Worm (Caenorhabditis elegans): ENCODE results near the gene bir-2.

Gene bir-2

DNA sequence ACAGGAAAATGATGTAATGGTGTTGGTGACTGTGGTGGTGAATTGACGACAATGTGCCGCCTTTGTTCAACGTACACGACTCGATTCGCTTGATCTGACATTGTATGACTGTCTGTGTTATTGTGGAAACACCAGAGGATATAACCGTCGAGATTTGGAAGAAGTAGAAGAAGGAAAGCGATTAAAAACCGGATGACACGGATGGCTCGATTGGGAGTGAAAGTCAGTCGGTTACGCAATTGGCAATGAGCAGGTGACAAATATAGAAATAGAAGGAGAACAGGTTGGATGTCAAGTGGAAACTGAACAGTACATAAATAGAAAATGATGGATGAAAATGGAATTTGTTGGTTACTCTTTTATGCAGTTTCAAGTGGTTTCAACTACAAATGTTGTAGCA lies 32.2 kb downstream of the bir-2 start, which contains the start of gene rdy-2:
TSS of gene rdy-2 (minus strand) at position 101 of the 400 bp plus-strand sequence.
- no peak for TF ChIP-seq F10E7.11 (tag; optimal IDR thresholded peaks at IDR 0.05)
- no peak for TF ChIP-seq snpc-3.4 (tag; optimal IDR thresholded peaks at IDR 0.05)
- TF ChIP-seq K12H6.12 (tag; optimal IDR thresholded peaks at IDR 0.05): no peak
- TF ChIP-seq chd-7 (tag; optimal IDR thresholded peaks at IDR 0.05): no peak
- no peak for TF ChIP-seq nhr-90 (tag; optimal IDR thresholded peaks at IDR 0.05)

DNA sequence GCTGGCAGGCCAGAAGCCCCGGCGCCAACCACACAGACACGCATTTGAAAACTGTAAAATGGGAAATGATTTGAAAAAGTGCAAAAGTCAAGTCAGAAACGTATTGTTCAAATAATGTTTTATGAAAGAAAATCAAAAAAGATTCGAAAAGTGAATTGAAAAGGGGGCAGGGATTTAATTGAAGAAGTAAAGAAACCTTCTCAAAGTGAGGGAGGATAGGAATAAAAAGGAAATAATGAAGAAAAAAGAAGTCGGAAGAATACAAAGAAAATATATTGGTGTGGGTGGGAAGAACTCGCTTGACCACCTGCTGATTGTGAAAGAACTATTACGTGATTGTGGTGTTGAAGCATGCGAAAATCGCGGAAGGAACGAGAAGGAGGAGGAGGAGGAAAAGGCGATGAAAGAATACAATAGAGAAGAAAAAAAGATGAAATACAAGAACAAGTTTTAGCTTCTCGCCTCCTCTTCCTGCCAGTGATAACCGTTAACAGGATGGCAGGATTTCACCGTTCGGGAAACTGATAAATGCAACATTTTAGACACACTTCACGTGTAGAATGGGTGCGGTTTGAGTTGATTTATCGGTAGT lies 38.1 kb downstream of the bir-2 start, which contains the start of gene fmo-4:
TSS of gene fmo-4 (minus strand) at position 51 of the 592 bp plus-strand sequence.
- no peak for TF ChIP-seq ekl-4 (GFP tag; IDR thresholded peaks at IDR 0.05)
- TF ChIP-seq hmg-20 (GFP tag; IDR thresholded peaks at IDR 0.05): no peak
- no peak for TF ChIP-seq lin-40 (tag; optimal IDR thresholded peaks at IDR 0.05)
- no peak for TF ChIP-seq ceh-100 (GFP tag; IDR thresholded peaks at IDR 0.05)

DNA sequence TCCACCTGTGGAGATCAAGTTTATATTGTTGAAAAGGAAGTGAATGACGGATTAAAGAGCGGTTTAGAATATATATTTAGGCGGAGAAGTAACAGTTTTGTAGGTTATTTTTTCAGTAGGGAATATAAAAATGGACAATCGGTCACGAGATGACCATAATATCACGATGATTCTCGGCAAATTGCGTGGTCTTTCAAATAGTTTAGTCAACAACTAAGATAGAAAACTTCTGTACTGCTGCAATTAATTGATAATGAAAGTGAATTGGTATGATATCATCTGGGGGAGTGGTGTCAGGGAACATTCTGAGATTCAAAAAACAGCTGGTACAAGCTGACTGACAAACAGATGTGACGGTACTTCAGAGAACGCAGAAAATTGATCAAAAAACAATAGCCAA lies 39.8 kb downstream of the bir-2 start:
- TF ChIP-seq F22D6.2 (tag; optimal IDR thresholded peaks at IDR 0.05): no peak
- TF ChIP-seq somi-1 (GFP tag; optimal IDR thresholded peaks at IDR 0.05): peak; percentile 30

DNA sequence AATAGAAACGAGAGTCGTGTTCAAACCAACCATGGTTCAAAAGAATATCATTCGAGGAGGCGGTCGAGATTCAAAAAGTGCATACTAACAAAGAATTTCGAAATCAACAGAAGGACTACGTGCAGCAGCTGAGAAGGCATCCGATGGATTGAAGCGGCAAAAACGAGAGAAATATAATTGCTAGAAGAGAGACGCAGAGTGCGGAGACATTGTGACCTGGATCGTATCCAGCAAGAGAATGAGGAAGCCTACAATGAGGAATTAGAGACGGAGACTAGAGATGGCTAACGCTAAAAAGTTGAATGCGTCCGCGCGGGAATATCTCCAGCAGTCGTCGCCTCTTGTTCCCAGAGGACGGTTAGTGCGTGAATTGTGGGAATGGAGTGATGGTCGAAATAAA lies 41.2 kb downstream of the bir-2 start:
- TF ChIP-seq ceh-27 (GFP tag; optimal IDR thresholded peaks at IDR 0.05): no peak
- TF ChIP-seq hmg-1.2 (GFP tag; IDR thresholded peaks at IDR 0.05): peak; percentile 63

DNA sequence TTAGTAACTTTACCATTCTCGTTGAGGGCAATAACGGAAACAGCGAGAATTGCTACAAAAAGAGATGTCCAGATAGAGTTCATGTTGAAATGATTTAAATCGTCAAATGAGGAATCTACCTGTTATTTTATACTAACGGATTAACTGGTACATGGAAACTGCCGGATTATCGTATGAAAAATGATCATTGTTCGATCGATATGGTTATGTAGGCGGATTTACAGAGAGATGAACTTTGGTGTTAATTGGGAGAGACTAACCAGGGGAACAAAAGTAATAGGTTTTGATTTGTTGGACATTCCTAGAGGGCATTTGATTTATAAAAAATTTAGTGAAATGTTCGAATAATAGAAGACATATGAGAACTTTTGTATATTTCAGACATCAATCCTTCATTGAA lies 43.1 kb downstream of the bir-2 start, which contains the start of gene spig-9:
TSS of gene spig-9 (minus strand) at position 101 of the 400 bp plus-strand sequence.
- TF ChIP-seq lin-54 (GFP tag; optimal IDR thresholded peaks at IDR 0.05) (no peak), Y67H2A.10 (GFP tag; conservative IDR thresholded peaks at IDR 0.05) (no peak), somi-1 (GFP tag; optimal IDR thresholded peaks at IDR 0.05) (no peak), ceh-40 (GFP tag; IDR thresholded peaks at IDR 0.05) (no peak), die-1 (tag; optimal IDR thresholded peaks at IDR 0.05) (no peak), snpc-4 (GFP tag; optimal IDR thresholded peaks at IDR 0.05) (no peak), snpc-4 (tag; optimal IDR thresholded peaks at IDR 0.05) (no peak), lag-1 (GFP tag; IDR thresholded peaks at IDR 0.05) (no peak), dox-1 (GFP tag; IDR thresholded peaks at IDR 0.05) (no peak), Y79H2A.3 (GFP tag; conservative IDR thresholded peaks at IDR 0.05) (no peak), ceh-79 (tag; optimal IDR thresholded peaks at IDR 0.05) (no peak), Y53G8AR.9 (GFP tag; conservative IDR thresholded peaks at IDR 0.05) (no peak), ama-1 (optimal IDR thresholded peaks at IDR 0.05) (no peak), ama-1 (GFP tag; optimal IDR thresholded peaks at IDR 0.05) (no peak), madf-3 (GFP tag; IDR thresholded peaks at IDR 0.05) (no peak), ets-4 (GFP tag; optimal IDR thresholded peaks at IDR 0.05) (no peak), F55B11.4 (tag; optimal IDR thresholded peaks at IDR 0.05; ENCODE audit: borderline replicate concordance, insufficient read depth) (no peak), ekl-4 (GFP tag; IDR thresholded peaks at IDR 0.05) (no peak), ztf-18 (tag; optimal IDR thresholded peaks at IDR 0.05) (no peak), ceh-100 (GFP tag; IDR thresholded peaks at IDR 0.05) (no peak), F52B5.7 (tag; optimal IDR thresholded peaks at IDR 0.05) (no peak)

DNA sequence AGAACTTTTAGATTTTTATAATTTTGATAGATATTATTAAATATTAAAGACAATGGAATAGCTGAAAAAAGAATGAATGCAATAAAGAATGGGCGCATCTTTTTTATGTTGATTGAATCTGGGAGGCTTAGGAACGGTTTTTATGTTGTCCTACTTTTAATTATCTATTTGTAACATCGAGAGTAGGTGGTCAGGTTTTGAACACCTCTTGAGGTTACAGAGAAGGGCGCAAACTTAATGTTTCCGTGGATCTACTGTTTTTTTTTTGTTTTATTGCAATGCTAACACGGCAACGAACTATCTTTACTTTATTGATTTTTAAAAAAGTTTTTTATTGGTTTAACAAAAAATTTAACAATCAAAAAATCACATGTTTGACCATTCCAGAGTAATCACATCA lies 45.2 kb downstream of the bir-2 start, which contains the start of gene F53F4.7:
TSS of gene F53F4.7 (minus strand) at position 101 of the 400 bp plus-strand sequence.
- no peak for TF ChIP-seq F55B11.4 (tag; optimal IDR thresholded peaks at IDR 0.05; ENCODE audit: borderline replicate concordance, insufficient read depth)
- no peak for TF ChIP-seq ccch-3 (GFP tag; optimal IDR thresholded peaks at IDR 0.05)
- TF ChIP-seq pha-4 (tag; optimal IDR thresholded peaks at IDR 0.05): no peak
- no peak for TF ChIP-seq madf-8 (GFP tag; conservative IDR thresholded peaks at IDR 0.05)
- TF ChIP-seq nhr-120 (GFP tag; IDR thresholded peaks at IDR 0.05): no peak
- no peak for TF ChIP-seq B0261.1 (tag; optimal IDR thresholded peaks at IDR 0.05)
- TF ChIP-seq dpff-1 (tag; optimal IDR thresholded peaks at IDR 0.05): no peak
- no peak for TF ChIP-seq gei-17 (GFP tag; optimal IDR thresholded peaks at IDR 0.05)
- no peak for TF ChIP-seq repo-1 (tag; optimal IDR thresholded peaks at IDR 0.05)
- no peak for TF ChIP-seq bed-1 (GFP tag; IDR thresholded peaks at IDR 0.05)
- no peak for TF ChIP-seq hsf-1 (GFP tag; IDR thresholded peaks at IDR 0.05)
- no peak for TF ChIP-seq nhr-80 (tag; optimal IDR thresholded peaks at IDR 0.05)
- no peak for TF ChIP-seq athp-1 (tag; optimal IDR thresholded peaks at IDR 0.05)
